Worm (Caenorhabditis elegans): ENCODE results near the gene trp-2.

Gene trp-2

ce11 chrIII:966259-966658 lies 25.4 kb upstream of the trp-2 start:
- no peak for TF ChIP-seq egl-18 (GFP tag; IDR thresholded peaks at IDR 0.05)

DNA sequence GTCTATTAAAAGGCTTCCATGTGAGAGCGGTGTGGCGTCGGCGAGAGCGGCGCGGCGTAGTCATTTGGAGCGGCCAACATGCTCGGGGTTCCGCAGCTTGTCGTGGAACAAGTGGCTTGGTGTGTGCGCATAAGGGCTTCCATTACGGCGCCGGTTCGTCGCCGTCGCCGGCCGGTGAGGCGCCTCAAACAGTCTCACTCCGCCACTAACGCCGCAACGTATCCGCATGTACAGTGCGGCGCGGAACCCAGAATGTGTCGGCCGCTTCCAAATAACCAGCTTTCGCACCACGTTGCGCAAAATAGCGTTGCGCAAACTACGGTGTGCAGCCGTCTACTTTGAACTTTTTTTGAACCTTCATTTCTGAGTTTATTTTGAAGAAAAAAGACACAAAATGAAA lies 20.8 kb upstream of the trp-2 start:
- TF ChIP-seq Y95B8A.8 (GFP tag; IDR thresholded peaks at IDR 0.05) (no peak), ceh-79 (tag; optimal IDR thresholded peaks at IDR 0.05) (no peak), let-607 (tag; optimal IDR thresholded peaks at IDR 0.05) (no peak), snpc-4 (GFP tag; optimal IDR thresholded peaks at IDR 0.05) (no peak), snpc-4 (tag; optimal IDR thresholded peaks at IDR 0.05) (peak in 1 of 4 experiments; percentile 86), hmg-1.2 (GFP tag; IDR thresholded peaks at IDR 0.05) (0 out of 2 replicates have a peak, but pooled peaks have one; percentile 24), snpc-1.1 (tag; optimal IDR thresholded peaks at IDR 0.05; ENCODE audit: insufficient read depth) (peak; percentile 43), aptf-2 (GFP tag; conservative IDR thresholded peaks at IDR 0.05) (no peak), zfh-2 (GFP tag; conservative IDR thresholded peaks at IDR 0.05) (peak; percentile 84), ztf-22 (GFP tag; optimal IDR thresholded peaks at IDR 0.05) (no peak), hlh-12 (tag; optimal IDR thresholded peaks at IDR 0.05) (no peak), madf-10 (tag; optimal IDR thresholded peaks at IDR 0.05) (no peak), lir-1 (GFP tag; conservative IDR thresholded peaks at IDR 0.05) (no peak), hlh-26 (GFP tag; conservative IDR thresholded peaks at IDR 0.05) (no peak), pbrm-1 (GFP tag; IDR thresholded peaks at IDR 0.05) (0 out of 2 replicates have a peak, but pooled peaks have one; percentile 18), chd-7 (tag; optimal IDR thresholded peaks at IDR 0.05) (no peak), sdz-38 (tag; optimal IDR thresholded peaks at IDR 0.05) (no peak), Y79H2A.3 (GFP tag; conservative IDR thresholded peaks at IDR 0.05) (no peak), egl-44 (GFP tag; IDR thresholded peaks at IDR 0.05) (no peak), snpc-3.4 (tag; optimal IDR thresholded peaks at IDR 0.05) (no peak), B0019.2 (GFP tag; conservative IDR thresholded peaks at IDR 0.05) (no peak), F52B5.7 (tag; optimal IDR thresholded peaks at IDR 0.05) (no peak), nhr-120 (GFP tag; IDR thresholded peaks at IDR 0.05) (no peak), repo-1 (tag; optimal IDR thresholded peaks at IDR 0.05) (no peak), sptf-2 (GFP tag; optimal IDR thresholded peaks at IDR 0.05) (no peak), Y53G8AR.9 (GFP tag; conservative IDR thresholded peaks at IDR 0.05) (no peak), egrh-3 (GFP tag; IDR thresholded peaks at IDR 0.05) (peak; percentile 56; the same call in 1 of the 2 replicates), die-1 (tag; optimal IDR thresholded peaks at IDR 0.05) (no peak), lin-54 (GFP tag; optimal IDR thresholded peaks at IDR 0.05) (no peak), madf-3 (GFP tag; IDR thresholded peaks at IDR 0.05) (0 out of 2 replicates have a peak, but pooled peaks have one; percentile 13), unc-130 (GFP tag; optimal IDR thresholded peaks at IDR 0.05) (no peak), unc-62 (GFP tag; optimal IDR thresholded peaks at IDR 0.05) (no peak)

- TF ChIP-seq ztf-25 (GFP tag; IDR thresholded peaks at IDR 0.05) (no peak), B0035.1 (tag; optimal IDR thresholded peaks at IDR 0.05) (no peak), B0261.1 (tag; optimal IDR thresholded peaks at IDR 0.05) (peak; percentile 27), rpc-1 (optimal IDR thresholded peaks at IDR 0.05) (no peak), rpc-1 (tag; optimal IDR thresholded peaks at IDR 0.05) (peak; percentile 38), dox-1 (GFP tag; IDR thresholded peaks at IDR 0.05) (peak; percentile 58), Y53G8AR.9 (GFP tag; conservative IDR thresholded peaks at IDR 0.05) (no peak), tbp1 (GFP tag; optimal IDR thresholded peaks at IDR 0.05) (peak; percentile 53), egrh-3 (GFP tag; IDR thresholded peaks at IDR 0.05) (peak; percentile 52; the same call in 1 of the 2 replicates), zfh-2 (GFP tag; conservative IDR thresholded peaks at IDR 0.05) (peak; percentile 83)
Observed at ce11 chrIII:978889-979288, 12.8 kb upstream of the trp-2 start.
